Worm (Caenorhabditis elegans) whole organism, late embryonic: ENCODE measurements around the gene nlp-36.
A peak's percentile ranks its signal among the peaks of the same experiment; 100 is the strongest.

Source experiments
- C08G9.2 ChIP-seq: sonication (generic microtip); optimal IDR thresholded peaks from 2 replicates; lab custom pipeline; 2016; ENCODE audit warnings: mild to moderate bottlenecking, missing genetic modification characterization, moderate library complexity, missing compliant biosample characterization
- C38D4.7 ChIP-seq: fragments of 200-800 bp; sonication (Bioruptor generic); optimal IDR thresholded peaks from 2 replicates; lab custom pipeline; 2018; ENCODE audit warnings: mild to moderate bottlenecking, missing genetic modification characterization, moderate library complexity, missing compliant biosample characterization
- F13H6.1 ChIP-seq: sonication (generic microtip); optimal IDR thresholded peaks from 2 replicates; lab custom pipeline; 2016; ENCODE audit warnings: missing genetic modification characterization, missing compliant biosample characterization
- K09A11.1 ChIP-seq: sonication (generic microtip); optimal IDR thresholded peaks from 2 replicates; lab custom pipeline; 2017; ENCODE audit warnings: antibody characterized with exemption, mild to moderate bottlenecking, missing genetic modification characterization, missing compliant biosample characterization; ENCODE audit not compliant: insufficient read depth
- T23F11.4 ChIP-seq: fragments of 200-800 bp; sonication (Bioruptor generic); optimal IDR thresholded peaks from 2 replicates; lab custom pipeline; 2018; ENCODE audit warnings: mild to moderate bottlenecking, missing genetic modification characterization, missing compliant biosample characterization
- ahr-1 ChIP-seq: sonication (generic microtip); optimal IDR thresholded peaks from 2 replicates; lab custom pipeline; 2016; ENCODE audit warnings: missing genetic modification characterization, missing compliant biosample characterization
- ama-1 ChIP-seq: fragments of 150-350 bp; optimal IDR thresholded peaks from 2 replicates; lab custom pipeline; 2014
- ceh-14 ChIP-seq: sonication (generic microtip); optimal IDR thresholded peaks from 2 replicates; lab custom pipeline; 2016; ENCODE audit warnings: missing genotype, missing genetic modification characterization, missing compliant biosample characterization
- ceh-18 ChIP-seq: sonication (generic microtip); optimal IDR thresholded peaks from 2 replicates; lab custom pipeline; 2016; ENCODE audit warnings: missing genetic modification characterization, missing compliant biosample characterization
- ceh-2 ChIP-seq: sonication (generic microtip); optimal IDR thresholded peaks from 2 replicates; lab custom pipeline; 2016; ENCODE audit warnings: missing genotype, missing genetic modification characterization, missing compliant biosample characterization
- ceh-22 ChIP-seq: sonication (generic microtip); optimal IDR thresholded peaks from 2 replicates; lab custom pipeline; 2017; ENCODE audit warnings: missing biosample characterization, missing genetic modification characterization
- ceh-24 ChIP-seq: sonication (generic microtip); optimal IDR thresholded peaks from 2 replicates; lab custom pipeline; 2016; ENCODE audit warnings: mild to moderate bottlenecking, missing genetic modification characterization, missing compliant biosample characterization
- ceh-30 ChIP-seq: fragments of 150-350 bp; optimal IDR thresholded peaks from 2 replicates; lab custom pipeline; 2014; ENCODE audit warnings: missing biosample characterization, missing genetic modification characterization
- ceh-31 ChIP-seq: sonication (generic microtip); optimal IDR thresholded peaks from 2 replicates; lab custom pipeline; 2016; ENCODE audit warnings: missing genetic modification characterization, missing compliant biosample characterization
- ceh-34 ChIP-seq: sonication (generic microtip); optimal IDR thresholded peaks from 2 replicates; lab custom pipeline; 2016; ENCODE audit warnings: mild to moderate bottlenecking, missing genetic modification characterization, missing compliant biosample characterization
- ceh-45 ChIP-seq: fragments of 200-800 bp; sonication (Bioruptor generic); IDR thresholded peaks from 2 replicates; pipeline ENCODE4 v1.3.6; 2022; ENCODE audit warnings: missing genetic modification reagents, missing genetic modification characterization, missing compliant biosample characterization
- ceh-48 ChIP-seq: sonication (generic microtip); optimal IDR thresholded peaks from 2 replicates; lab custom pipeline; 2016; ENCODE audit warnings: missing genetic modification characterization, inconsistent platforms, missing compliant biosample characterization
- ceh-6 ChIP-seq: fragments of 200-800 bp; sonication (Bioruptor generic); optimal IDR thresholded peaks from 2 replicates; lab custom pipeline; 2018; ENCODE audit warnings: mild to moderate bottlenecking, missing genetic modification characterization, missing compliant biosample characterization
- ceh-9 ChIP-seq: sonication (generic microtip); optimal IDR thresholded peaks from 2 replicates; lab custom pipeline; 2016; ENCODE audit warnings: mild to moderate bottlenecking, missing genetic modification characterization, inconsistent platforms, missing compliant biosample characterization
- che-1 ChIP-seq: sonication (generic microtip); optimal IDR thresholded peaks from 2 replicates; lab custom pipeline; 2016; ENCODE audit warnings: mild to moderate bottlenecking, missing genetic modification characterization, missing compliant biosample characterization
- dmd-4 ChIP-seq: sonication (generic microtip); optimal IDR thresholded peaks from 2 replicates; lab custom pipeline; 2016; ENCODE audit warnings: borderline replicate concordance, missing genetic modification characterization, missing compliant biosample characterization
- dve-1 ChIP-seq: sonication (generic microtip); optimal IDR thresholded peaks from 2 replicates; lab custom pipeline; 2017; ENCODE audit warnings: antibody characterized with exemption, mild to moderate bottlenecking, missing genetic modification characterization, missing compliant biosample characterization
- elt-4 ChIP-seq: sonication (generic microtip); optimal IDR thresholded peaks from 2 replicates; lab custom pipeline; 2016; ENCODE audit warnings: missing genetic modification characterization, missing compliant biosample characterization
- ets-4 ChIP-seq: sonication (generic microtip); optimal IDR thresholded peaks from 2 replicates; lab custom pipeline; 2016; ENCODE audit warnings: missing genetic modification characterization, missing compliant biosample characterization
- fkh-6 ChIP-seq: sonication (generic microtip); optimal IDR thresholded peaks from 2 replicates; lab custom pipeline; 2016; ENCODE audit warnings: missing genetic modification characterization, missing compliant biosample characterization
- gmeb-2 ChIP-seq: sonication (generic microtip); optimal IDR thresholded peaks from 2 replicates; lab custom pipeline; 2016; ENCODE audit warnings: missing genetic modification characterization, inconsistent platforms, missing compliant biosample characterization
- hlh-13 ChIP-seq: fragments of 200-800 bp; sonication (Bioruptor generic); optimal IDR thresholded peaks from 2 replicates; lab custom pipeline; 2018; ENCODE audit warnings: mild to moderate bottlenecking, missing genetic modification characterization, missing compliant biosample characterization
- hlh-30 ChIP-seq: sonication (generic microtip); optimal IDR thresholded peaks from 2 replicates; lab custom pipeline; 2017; ENCODE audit warnings: antibody characterized with exemption, missing genetic modification characterization, missing compliant biosample characterization; ENCODE audit not compliant: insufficient read depth
- hlh-6 ChIP-seq: sonication (generic microtip); optimal IDR thresholded peaks from 2 replicates; lab custom pipeline; 2016; ENCODE audit warnings: missing genotype, missing genetic modification characterization, missing compliant biosample characterization
- hlh-8 ChIP-seq: sonication (generic microtip); optimal IDR thresholded peaks from 2 replicates; lab custom pipeline; 2016; ENCODE audit warnings: missing genotype, missing genetic modification characterization, missing compliant biosample characterization
- madf-2 ChIP-seq: sonication (generic microtip); optimal IDR thresholded peaks from 2 replicates; lab custom pipeline; 2017; ENCODE audit warnings: missing genetic modification characterization, missing compliant biosample characterization
- nfya-1 ChIP-seq: sonication (generic microtip); optimal IDR thresholded peaks from 2 replicates; lab custom pipeline; 2017; ENCODE audit warnings: missing genetic modification characterization, mild to moderate bottlenecking, missing compliant biosample characterization, antibody characterized with exemption, moderate library complexity
- nhr-232 ChIP-seq: sonication (generic microtip); optimal IDR thresholded peaks from 2 replicates; lab custom pipeline; 2016; ENCODE audit warnings: missing genetic modification characterization, missing compliant biosample characterization
- odd-2 ChIP-seq: sonication (generic microtip); optimal IDR thresholded peaks from 2 replicates; lab custom pipeline; 2017; ENCODE audit warnings: antibody characterized with exemption, mild to moderate bottlenecking, missing genetic modification characterization, missing compliant biosample characterization
- pag-3 ChIP-seq: sonication (generic microtip); optimal IDR thresholded peaks from 2 replicates; lab custom pipeline; 2016; ENCODE audit warnings: missing compliant biosample characterization, missing genetic modification characterization, borderline replicate concordance
- pat-9 ChIP-seq: fragments of 200-800 bp; sonication (Bioruptor generic); optimal IDR thresholded peaks from 2 replicates; lab custom pipeline; 2018; ENCODE audit warnings: mild to moderate bottlenecking, missing genetic modification characterization, moderate library complexity, missing compliant biosample characterization
- pax-1 ChIP-seq: fragments of 150-350 bp; optimal IDR thresholded peaks from 2 replicates; lab custom pipeline; 2014; ENCODE audit warnings: missing biosample characterization, missing genetic modification characterization
- pha-2 ChIP-seq: sonication (generic microtip); optimal IDR thresholded peaks from 2 replicates; lab custom pipeline; 2017; ENCODE audit warnings: mild to moderate bottlenecking, missing genetic modification characterization, missing compliant biosample characterization
- pha-4 ChIP-seq: fragments of 150-350 bp; optimal IDR thresholded peaks from 2 replicates; lab custom pipeline; 2018; ENCODE audit warnings: missing biosample characterization, missing genetic modification reagents, missing genetic modification characterization
- pros-1 ChIP-seq: fragments of 150-350 bp; optimal IDR thresholded peaks from 2 replicates; lab custom pipeline; 2014; ENCODE audit warnings: missing biosample characterization, missing genetic modification reagents, missing genetic modification characterization
- rnt-1 ChIP-seq: sonication (generic microtip); optimal IDR thresholded peaks from 2 replicates; lab custom pipeline; 2016; ENCODE audit warnings: missing genetic modification characterization, missing compliant biosample characterization
- sdc-2 ChIP-seq: sonication (generic microtip); optimal IDR thresholded peaks from 2 replicates; lab custom pipeline; 2016; ENCODE audit warnings: missing genotype, missing genetic modification characterization, missing compliant biosample characterization
- sox-2 ChIP-seq: fragments of 200-800 bp; sonication (Bioruptor generic); IDR thresholded peaks from 2 replicates; pipeline ENCODE4 v1.3.6; 2022; ENCODE audit warnings: missing genetic modification reagents, missing genetic modification characterization, missing compliant biosample characterization
- sox-4 ChIP-seq: sonication (generic microtip); optimal IDR thresholded peaks from 2 replicates; lab custom pipeline; 2017; ENCODE audit warnings: mild to moderate bottlenecking, missing genetic modification characterization, inconsistent platforms, missing compliant biosample characterization
- syd-9 ChIP-seq: sonication (generic microtip); optimal IDR thresholded peaks from 2 replicates; lab custom pipeline; 2016; ENCODE audit warnings: mild to moderate bottlenecking, missing genetic modification characterization, moderate library complexity, missing compliant biosample characterization
- tbx-2 ChIP-seq: sonication (generic microtip); optimal IDR thresholded peaks from 2 replicates; lab custom pipeline; 2016; ENCODE audit warnings: missing genetic modification characterization, missing compliant biosample characterization
- tbx-7 ChIP-seq: sonication (generic microtip); optimal IDR thresholded peaks from 2 replicates; lab custom pipeline; 2016; ENCODE audit warnings: missing genotype, missing genetic modification characterization, missing compliant biosample characterization
- ttx-3 ChIP-seq: sonication (generic microtip); optimal IDR thresholded peaks from 2 replicates; lab custom pipeline; 2016; ENCODE audit warnings: missing genetic modification reagents, missing genetic modification characterization, missing compliant biosample characterization
- unc-3 ChIP-seq, 2 experiments: fragments of 200-800 bp in 1 of 2; sonication (Bioruptor generic) in 1 of 2; sonication (generic microtip) in 1 of 2; conservative IDR thresholded peaks in 1 of 2; optimal IDR thresholded peaks in 1 of 2; 2 replicates each; pipeline versions ENCODE4 v1.3.6 to Lab custom; 2016 to 2022; ENCODE audit warnings: missing compliant biosample characterization in 2 of 2, missing genetic modification characterization in 2 of 2, missing genetic modification reagents in 1 of 2
- unc-42 ChIP-seq: sonication (generic microtip); optimal IDR thresholded peaks from 2 replicates; lab custom pipeline; 2016; ENCODE audit warnings: missing genotype, missing genetic modification characterization, missing compliant biosample characterization
- unc-55 ChIP-seq: sonication (generic microtip); optimal IDR thresholded peaks from 2 replicates; lab custom pipeline; 2017; ENCODE audit warnings: missing biosample characterization, missing genetic modification reagents, missing genetic modification characterization
- zip-5 ChIP-seq: sonication (generic microtip); optimal IDR thresholded peaks from 2 replicates; lab custom pipeline; 2016; ENCODE audit warnings: missing genetic modification characterization, missing compliant biosample characterization

nlp-36 gene

ce11 chrIII:9443417-9444027 is 45.0 kb upstream of the nlp-36 start, which contains the start of gene pir-2:
Gene pir-2 (minus strand): TSS chrIII:9443634.
- TF ChIP-seq ceh-9 (tag; lab: Kevin White, UChicago) (no peak), C38D4.7 (no peak), pha-4 (tag; lab: Kevin White, UChicago) (no peak), fkh-6 (tag; lab: Kevin White, UChicago) (no peak), dve-1 (tag; lab: Kevin White, UChicago) (peak; percentile 78), hlh-8 (tag; lab: Kevin White, UChicago) (peak; percentile 60), sox-4 (tag; lab: Kevin White, UChicago) (no peak), che-1 (tag; lab: Kevin White, UChicago) (no peak), ceh-2 (tag; lab: Kevin White, UChicago) (peak; percentile 1), tbx-2 (tag; lab: Kevin White, UChicago) (peak; percentile 82), F13H6.1 (no peak), sox-2 (GFP tag; lab: Robert Waterston, UW) (peak; percentile 26; the same call in 1 of the 2 replicates), ttx-3 (tag; lab: Kevin White, UChicago) (no peak), T23F11.4 (GFP tag; lab: Kevin White, UChicago) (no peak), pat-9 (tag; lab: Kevin White, UChicago) (no peak), ceh-45 (no peak), unc-42 (tag; lab: Kevin White, UChicago) (peak; percentile 64), ceh-6 (GFP tag; lab: Kevin White, UChicago) (no peak), hlh-30 (tag; lab: Kevin White, UChicago) (peak; percentile 72), ama-1 (no peak), unc-55 (GFP tag; lab: Kevin White, UChicago) (peak; percentile 65), pax-1 (tag; lab: Kevin White, UChicago) (peak; percentile 52), unc-3 (GFP tag; conservative IDR thresholded peaks at IDR 0.05; lab: Robert Waterston, UW) (peak; percentile 38; the same call in 1 of the 2 replicates), unc-3 (tag; optimal IDR thresholded peaks at IDR 0.05; lab: Kevin White, UChicago) (no peak), ceh-48 (peak; percentile 99), ahr-1 (tag; lab: Kevin White, UChicago) (no peak), sdc-2 (tag; lab: Kevin White, UChicago) (no peak), pag-3 (tag; lab: Kevin White, UChicago) (no peak), syd-9 (tag; lab: Kevin White, UChicago) (no peak), ceh-22 (no peak), C08G9.2 (no peak), madf-2 (peak; percentile 35), nfya-1 (tag; lab: Kevin White, UChicago) (peak; percentile 92), pros-1 (tag; lab: Kevin White, UChicago) (peak; percentile 21), ceh-24 (tag; lab: Kevin White, UChicago) (no peak), dmd-4 (tag; lab: Kevin White, UChicago) (no peak), ceh-34 (tag; lab: Kevin White, UChicago) (peak; percentile 75), K09A11.1 (peak; percentile 51), zip-5 (tag; lab: Kevin White, UChicago) (no peak), nhr-232 (tag; lab: Kevin White, UChicago) (no peak), tbx-7 (tag; lab: Kevin White, UChicago) (no peak), rnt-1 (peak; percentile 64), elt-4 (tag; lab: Kevin White, UChicago) (no peak), ceh-30 (tag; lab: Kevin White, UChicago) (peak; percentile 64), ceh-18 (tag; lab: Kevin White, UChicago) (peak; percentile 67), ets-4 (peak; percentile 19), ceh-31 (tag; lab: Kevin White, UChicago) (peak; percentile 77), ceh-14 (tag; lab: Kevin White, UChicago) (no peak), hlh-13 (GFP tag; lab: Kevin White, UChicago) (no peak), odd-2 (tag; lab: Kevin White, UChicago) (no peak), pha-2 (tag; lab: Kevin White, UChicago) (peak; percentile 21), hlh-6 (no peak), gmeb-2 (tag; lab: Kevin White, UChicago) (no peak)
